Fruit fly (Drosophila melanogaster): Measurements from ENCODE around the gene Spt6.

DNA sequence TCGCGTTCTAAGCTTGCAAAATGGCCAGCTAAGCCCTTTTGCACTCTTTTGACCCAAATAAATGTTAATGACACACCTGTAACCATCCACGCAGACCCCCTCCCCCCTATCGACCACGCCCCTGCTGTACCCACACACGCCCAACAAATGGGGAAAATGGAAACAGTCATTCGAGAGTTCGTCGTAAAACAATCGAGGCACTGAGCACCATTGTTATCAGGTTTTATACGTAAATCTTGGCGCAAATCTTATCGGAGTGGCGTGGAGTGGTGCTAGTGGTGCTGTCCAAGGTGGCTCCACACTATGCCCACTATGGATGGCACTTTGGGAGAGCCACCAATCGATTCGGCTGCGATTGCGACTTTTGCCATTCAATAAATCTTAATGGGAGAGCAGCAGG lies 3.1 kb upstream of the Spt6 start:
- TF ChIP-seq rgr (GFP tag; optimal IDR thresholded peaks at IDR 0.05) (no peak), Abd-B (GFP tag; optimal IDR thresholded peaks at IDR 0.05) (no peak), OdsH (GFP tag; optimal IDR thresholded peaks at IDR 0.05) (no peak), Hr78 (GFP tag; optimal IDR thresholded peaks at IDR 0.05) (no peak), pan (optimal IDR thresholded peaks at IDR 0.05) (no peak), h (GFP tag; optimal IDR thresholded peaks at IDR 0.05) (no peak), usp (GFP tag; optimal IDR thresholded peaks at IDR 0.05) (no peak), dsf (GFP tag; optimal IDR thresholded peaks at IDR 0.05; ENCODE audit: borderline replicate concordance) (no peak), GATAd (GFP tag; optimal IDR thresholded peaks at IDR 0.05) (no peak), Dfd (GFP tag; optimal IDR thresholded peaks at IDR 0.05) (no peak), jim (GFP tag; optimal IDR thresholded peaks at IDR 0.05) (no peak), br (GFP tag; optimal IDR thresholded peaks at IDR 0.05) (no peak), woc (GFP tag; optimal IDR thresholded peaks at IDR 0.05) (no peak)
